Fruit fly (Drosophila melanogaster): ENCODE measurements around the gene CG42819.

DNA sequence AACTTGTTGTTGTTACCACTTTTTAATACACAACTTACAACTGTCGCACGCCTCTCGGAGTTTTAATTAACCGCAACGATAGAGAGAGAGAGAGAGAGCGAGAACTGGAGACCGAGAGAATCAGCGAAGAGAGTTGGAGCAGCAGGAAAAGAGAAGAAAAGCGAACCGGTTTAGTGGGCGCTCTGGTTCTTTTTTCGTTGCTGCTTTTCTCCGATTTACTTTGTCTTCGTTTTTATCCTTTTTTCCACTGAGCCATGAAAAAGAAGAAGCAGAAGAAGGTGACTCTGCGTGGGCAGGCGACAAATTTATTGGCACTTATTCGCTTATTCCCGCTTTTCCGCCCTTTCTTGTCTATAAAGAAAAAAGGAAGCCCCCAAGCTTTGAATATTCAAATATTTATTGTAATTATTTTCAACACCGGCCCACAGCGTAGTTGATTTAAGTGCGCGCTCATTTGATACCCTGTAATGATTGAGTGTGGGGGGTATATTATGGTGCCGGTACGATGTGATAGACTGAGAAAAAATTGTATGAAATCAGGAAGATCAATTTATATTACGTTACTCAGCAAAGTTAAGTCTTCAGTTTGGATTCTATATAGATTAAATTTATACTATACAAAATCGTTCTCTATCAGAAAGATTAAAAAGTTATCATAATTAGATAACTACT, 31.3 kb upstream of the CG42819 start:
- peak; percentile 38 for TF ChIP-seq CG8159 (tag; optimal IDR thresholded peaks at IDR 0.05)
- TF ChIP-seq fd96Ca (GFP tag; IDR thresholded peaks at IDR 0.05): no peak
- peak; percentile 6 for TF ChIP-seq Pif1B (GFP tag; optimal IDR thresholded peaks at IDR 0.05)
